Worm (Caenorhabditis elegans): ENCODE measurements around the gene osm-6.

DNA sequence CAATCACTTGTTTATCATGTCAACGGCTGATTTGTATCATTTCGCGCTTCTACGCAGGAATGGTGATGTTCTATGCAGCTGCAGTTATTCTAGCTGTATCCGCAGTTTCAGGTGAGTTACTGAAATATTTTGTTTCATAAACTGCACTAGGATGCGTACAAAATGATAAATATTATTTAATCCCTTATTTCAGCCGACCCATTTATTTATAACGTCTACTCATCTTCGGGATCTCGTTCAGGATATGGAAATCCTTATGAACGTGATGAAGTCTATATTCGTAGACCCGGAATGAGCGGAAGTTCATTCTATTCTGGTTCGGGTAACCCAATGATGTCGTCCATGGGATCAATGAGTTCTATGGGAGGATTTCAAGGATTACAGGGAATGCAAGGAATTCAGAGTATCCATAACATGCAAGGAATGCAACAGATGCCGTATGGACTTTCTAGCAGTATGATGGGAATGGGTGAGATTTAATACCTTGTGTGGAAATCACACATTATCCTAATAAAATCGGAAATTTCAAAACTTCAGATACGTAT, 1.9 kb upstream of the osm-6 start, which contains the start of gene F58H1.2:
- no peak for TF ChIP-seq snpc-4 (tag; optimal IDR thresholded peaks at IDR 0.05)
- no peak for TF ChIP-seq blmp-1 (tag; optimal IDR thresholded peaks at IDR 0.05; ENCODE audit: insufficient read depth)
- TF ChIP-seq ZK546.5 (tag; optimal IDR thresholded peaks at IDR 0.05): no peak
- TF ChIP-seq lin-11 (tag; optimal IDR thresholded peaks at IDR 0.05): no peak
- no peak for TF ChIP-seq nhr-11 (tag; optimal IDR thresholded peaks at IDR 0.05)
- TF ChIP-seq ceh-82 (tag; optimal IDR thresholded peaks at IDR 0.05): no peak
- TF ChIP-seq lin-13 (GFP tag; optimal IDR thresholded peaks at IDR 0.05): no peak
- no peak for TF ChIP-seq ama-1 (optimal IDR thresholded peaks at IDR 0.05)
- TF ChIP-seq nhr-12 (tag; optimal IDR thresholded peaks at IDR 0.05): no peak
- TF ChIP-seq unc-62 (GFP tag; optimal IDR thresholded peaks at IDR 0.05): no peak
